Fruit fly (Drosophila melanogaster): Measurements from ENCODE around the gene CG32718.

Gene CG32718

dm6 chrX:7728251-7729164 is 49.5 kb upstream of the CG32718 start, which contains the start of the genes NELF-B and CG12155 (continued):
- TF ChIP-seq CG32532 (GFP tag; IDR thresholded peaks at IDR 0.05) (peak; percentile 49; the same call in 1 of the 2 replicates), pfk (GFP tag; optimal IDR thresholded peaks at IDR 0.05) (no peak), CG12391 (tag; optimal IDR thresholded peaks at IDR 0.05) (peak; percentile 59), CG2712 (tag; optimal IDR thresholded peaks at IDR 0.05) (peak; percentile 67), HLH54F (GFP tag; optimal IDR thresholded peaks at IDR 0.05) (peak; percentile 16), Awh (GFP tag; IDR thresholded peaks at IDR 0.05) (no peak), en (GFP tag; optimal IDR thresholded peaks at IDR 0.05) (no peak), ranshi (GFP tag; IDR thresholded peaks at IDR 0.05) (peak; percentile 22; the same call in 1 of the 2 replicates), TFAM (GFP tag; optimal IDR thresholded peaks at IDR 0.05) (no peak), CG33557 (GFP tag; optimal IDR thresholded peaks at IDR 0.05) (peak; percentile 30), CG13296 (GFP tag; optimal IDR thresholded peaks at IDR 0.05) (no peak), CG10565 (GFP tag; optimal IDR thresholded peaks at IDR 0.05) (no peak), psq (GFP tag; optimal IDR thresholded peaks at IDR 0.05) (no peak), Ada2b (GFP tag; IDR thresholded peaks at IDR 0.05) (no peak), az2 (GFP tag; optimal IDR thresholded peaks at IDR 0.05) (peak; percentile 59), btn (GFP tag; optimal IDR thresholded peaks at IDR 0.05) (no peak), B-H1 (GFP tag; IDR thresholded peaks at IDR 0.05) (no peak; the same call in 2 of the 3 replicates), Oli (tag; optimal IDR thresholded peaks at IDR 0.05) (peak; percentile 41), CG32767 (GFP tag; IDR thresholded peaks at IDR 0.05) (no peak), CG15269 (tag; optimal IDR thresholded peaks at IDR 0.05) (no peak), CG17568 (GFP tag; optimal IDR thresholded peaks at IDR 0.05) (no peak), kni (GFP tag; optimal IDR thresholded peaks at IDR 0.05) (no peak), dmrt11E (tag; optimal IDR thresholded peaks at IDR 0.05) (peak; percentile 41), Gug (GFP tag; IDR thresholded peaks at IDR 0.05) (peak; percentile 38; the same call in 2 of the 4 replicates), Gsc (GFP tag; IDR thresholded peaks at IDR 0.05) (no peak), CG34376 (GFP tag; optimal IDR thresholded peaks at IDR 0.05) (no peak), CG8359 (GFP tag; optimal IDR thresholded peaks at IDR 0.05; ENCODE audit: borderline replicate concordance) (no peak), lab (GFP tag; optimal IDR thresholded peaks at IDR 0.05) (no peak), inv (GFP tag; IDR thresholded peaks at IDR 0.05; ENCODE audit: partially characterized antibody) (peak; percentile 50), hth (optimal IDR thresholded peaks at IDR 0.05) (no peak), E2f2 (GFP tag; IDR thresholded peaks at IDR 0.05) (no peak), chn (GFP tag; optimal IDR thresholded peaks at IDR 0.05) (peak; percentile 7), CG17385 (GFP tag; optimal IDR thresholded peaks at IDR 0.05) (no peak), Taf1 (GFP tag; IDR thresholded peaks at IDR 0.05) (no peak), Side (GFP tag; optimal IDR thresholded peaks at IDR 0.05) (no peak), CG7928 (GFP tag; optimal IDR thresholded peaks at IDR 0.05) (no peak), CG12299 (tag; optimal IDR thresholded peaks at IDR 0.05) (no peak), jumu (GFP tag; optimal IDR thresholded peaks at IDR 0.05) (no peak), pan (optimal IDR thresholded peaks at IDR 0.05) (no peak), pan (GFP tag; optimal IDR thresholded peaks at IDR 0.05 in 1 of 2, IDR thresholded peaks at IDR 0.05 in 1 of 2) (no peak), danr (GFP tag; IDR thresholded peaks at IDR 0.05) (0 out of 2 replicates have a peak, but pooled peaks have one; percentile 6), gcm (GFP tag; optimal IDR thresholded peaks at IDR 0.05) (no peak), croc (GFP tag; conservative IDR thresholded peaks at IDR 0.05) (no peak), Mes4 (GFP tag; optimal IDR thresholded peaks at IDR 0.05) (no peak), ci (GFP tag; IDR thresholded peaks at IDR 0.05) (0 out of 3 replicates have a peak, but pooled peaks have one; percentile 8), CG5180 (GFP tag; optimal IDR thresholded peaks at IDR 0.05) (no peak), HmgD (GFP tag; optimal IDR thresholded peaks at IDR 0.05) (no peak), CG9932 (GFP tag; IDR thresholded peaks at IDR 0.05) (peak; percentile 61; the same call in 1 of the 2 replicates), CG8290 (GFP tag; optimal IDR thresholded peaks at IDR 0.05) (peak; percentile 18), CG8290 (tag; optimal IDR thresholded peaks at IDR 0.05) (no peak)

Measured in whole organism, embryonic.